Worm (Caenorhabditis elegans) whole organism, L1 larva: ENCODE measurements around the gene R04B5.5.

Source experiments
- C16A3.4 ChIP-seq: fragments of 150-350 bp; optimal IDR thresholded peaks from 2 replicates; lab custom pipeline; 2014; ENCODE audit warnings: missing biosample characterization, missing genetic modification characterization
- ceh-88 ChIP-seq: fragments of 200-800 bp; sonication (Bioruptor generic); IDR thresholded peaks from 2 replicates; pipeline ENCODE4 v1.3.6; 2022; ENCODE audit warnings: missing genetic modification characterization, missing compliant biosample characterization
- dsc-1 ChIP-seq: sonication (generic microtip); optimal IDR thresholded peaks from 2 replicates; lab custom pipeline; 2016; ENCODE audit warnings: mild to moderate bottlenecking, missing genetic modification characterization, missing compliant biosample characterization
- efl-1 ChIP-seq, 4 experiments: fragments of 150-350 bp; optimal IDR thresholded peaks in 3 of 4; peaks in 1 of 4; 1 replicate in 1 of 4; 2 replicates in 3 of 4; lab custom pipeline; 2014; ENCODE audit warnings: missing biosample characterization in 2 of 4, missing genetic modification characterization in 2 of 4, missing genetic modification reagents in 2 of 4
- egl-27 ChIP-seq, 2 experiments: fragments of 150-350 bp in 1 of 2; sonication (generic microtip); optimal IDR thresholded peaks; 3 replicates each; lab custom pipeline; 2017 to 2018; ENCODE audit warnings: missing biosample characterization in 2 of 2, missing genetic modification characterization in 2 of 2, missing genetic modification reagents in 2 of 2
- elt-2 ChIP-seq: sonication (generic microtip); optimal IDR thresholded peaks from 2 replicates; lab custom pipeline; 2016; ENCODE audit warnings: missing genetic modification characterization, mild to moderate bottlenecking, inconsistent platforms, missing compliant biosample characterization, missing genetic modification reagents
- lin-15B ChIP-seq: fragments of 150-350 bp; sonication (generic microtip); optimal IDR thresholded peaks from 3 replicates; lab custom pipeline; 2014; ENCODE audit warnings: missing biosample characterization, missing genetic modification characterization
- lin-39 ChIP-seq: fragments of 150-350 bp; optimal IDR thresholded peaks from 2 replicates; lab custom pipeline; 2014; ENCODE audit warnings: missing biosample characterization, missing genetic modification reagents, missing genetic modification characterization
- mdl-1 ChIP-seq, 2 experiments: fragments of 150-350 bp; optimal IDR thresholded peaks; 2 replicates each; lab custom pipeline; 2014 to 2017; ENCODE audit warnings: missing biosample characterization in 2 of 2, missing genetic modification characterization in 2 of 2, inconsistent platforms in 1 of 2
- mep-1 ChIP-seq: fragments of 150-350 bp; optimal IDR thresholded peaks from 2 replicates; lab custom pipeline; 2014; ENCODE audit warnings: missing biosample characterization, missing genetic modification characterization
- nhr-11 ChIP-seq: fragments of 150-350 bp; optimal IDR thresholded peaks from 2 replicates; lab custom pipeline; 2014; ENCODE audit warnings: missing biosample characterization, missing genetic modification characterization
- pqm-1 ChIP-seq: sonication (generic microtip); optimal IDR thresholded peaks from 3 replicates; lab custom pipeline; 2017; ENCODE audit warnings: missing biosample characterization, missing genetic modification characterization
- unc-62 ChIP-seq: fragments of 150-350 bp; optimal IDR thresholded peaks from 2 replicates; lab custom pipeline; 2014; ENCODE audit warnings: missing biosample characterization, missing genetic modification reagents, missing genetic modification characterization
- ztf-4 ChIP-seq: fragments of 150-350 bp; optimal IDR thresholded peaks from 2 replicates; lab custom pipeline; 2014; ENCODE audit warnings: missing biosample characterization, missing genetic modification characterization

DNA sequence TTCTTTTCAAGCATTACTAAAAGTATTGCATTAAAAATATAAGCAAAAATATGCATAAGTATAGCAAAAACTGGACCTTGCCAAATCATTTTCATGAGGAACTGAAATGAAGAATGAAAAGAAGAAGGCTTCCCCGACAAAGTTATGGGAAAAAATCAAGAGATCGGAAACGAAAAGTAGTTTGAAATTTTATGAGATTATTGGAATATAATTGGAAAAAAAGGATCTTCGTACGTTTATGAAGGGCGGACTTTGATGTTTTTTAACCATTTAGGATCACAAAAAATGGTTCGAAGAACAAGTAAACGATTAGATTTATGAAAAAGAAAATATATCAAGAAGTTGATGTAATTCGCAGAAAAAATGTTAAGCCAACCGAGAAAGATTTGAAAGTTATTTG lies 33.6 kb downstream of the R04B5.5 start, which contains the start of gene srxa-18:
- TF ChIP-seq nhr-11 (tag; lab: Kevin White, UChicago) (no peak), unc-62 (GFP tag; lab: Kevin White, UChicago) (no peak), efl-1 (optimal IDR thresholded peaks at IDR 0.05; lab: Kevin White, UChicago) (no peak), efl-1 (GFP tag; optimal IDR thresholded peaks at IDR 0.05 in 1 of 2; lab: Kevin White, UChicago) (peak in 1 of 2 experiments; percentile 90), mdl-1 (tag; optimal IDR thresholded peaks at IDR 0.05; lab: Kevin White, UChicago) (no peak), lin-15B (no peak), mep-1 (tag; lab: Kevin White, UChicago) (no peak), egl-27 (tag; optimal IDR thresholded peaks at IDR 0.05; lab: Kevin White, UChicago) (no peak), dsc-1 (tag; lab: Kevin White, UChicago) (no peak), ceh-88 (GFP tag; lab: Robert Waterston, UW) (no peak), elt-2 (tag; lab: Kevin White, UChicago) (no peak), C16A3.4 (tag; lab: Kevin White, UChicago) (no peak), lin-39 (tag; lab: Kevin White, UChicago) (no peak), ztf-4 (tag; lab: Kevin White, UChicago) (no peak), pqm-1 (tag; lab: Kevin White, UChicago) (no peak)
